Worm (Caenorhabditis elegans) whole organism, late embryonic: ENCODE measurements around the gene T08G2.2.

Experiments
- K02D7.2 ChIP-seq: sonication (generic microtip); optimal IDR thresholded peaks from 2 replicates; lab custom pipeline; 2017; ENCODE audit warnings: mild to moderate bottlenecking, missing genetic modification characterization, missing compliant biosample characterization
- ahr-1 ChIP-seq: sonication (generic microtip); optimal IDR thresholded peaks from 2 replicates; lab custom pipeline; 2016; ENCODE audit warnings: missing genetic modification characterization, missing compliant biosample characterization
- ama-1 ChIP-seq: fragments of 150-350 bp; optimal IDR thresholded peaks from 2 replicates; lab custom pipeline; 2014
- ceh-2 ChIP-seq: sonication (generic microtip); optimal IDR thresholded peaks from 2 replicates; lab custom pipeline; 2016; ENCODE audit warnings: missing genotype, missing genetic modification characterization, missing compliant biosample characterization
- ceh-22 ChIP-seq: sonication (generic microtip); optimal IDR thresholded peaks from 2 replicates; lab custom pipeline; 2017; ENCODE audit warnings: missing biosample characterization, missing genetic modification characterization
- ceh-48 ChIP-seq: sonication (generic microtip); optimal IDR thresholded peaks from 2 replicates; lab custom pipeline; 2016; ENCODE audit warnings: missing genetic modification characterization, inconsistent platforms, missing compliant biosample characterization
- ceh-9 ChIP-seq: sonication (generic microtip); optimal IDR thresholded peaks from 2 replicates; lab custom pipeline; 2016; ENCODE audit warnings: mild to moderate bottlenecking, missing genetic modification characterization, inconsistent platforms, missing compliant biosample characterization
- dmd-4 ChIP-seq: sonication (generic microtip); optimal IDR thresholded peaks from 2 replicates; lab custom pipeline; 2016; ENCODE audit warnings: borderline replicate concordance, missing genetic modification characterization, missing compliant biosample characterization
- dve-1 ChIP-seq: sonication (generic microtip); optimal IDR thresholded peaks from 2 replicates; lab custom pipeline; 2017; ENCODE audit warnings: antibody characterized with exemption, mild to moderate bottlenecking, missing genetic modification characterization, missing compliant biosample characterization
- elt-4 ChIP-seq: sonication (generic microtip); optimal IDR thresholded peaks from 2 replicates; lab custom pipeline; 2016; ENCODE audit warnings: missing genetic modification characterization, missing compliant biosample characterization
- fkh-10 ChIP-seq: fragments of 150-350 bp; optimal IDR thresholded peaks from 2 replicates; lab custom pipeline; 2014; ENCODE audit warnings: missing biosample characterization, missing genetic modification reagents, missing genetic modification characterization
- npax-4 ChIP-seq: sonication (generic microtip); optimal IDR thresholded peaks from 2 replicates; lab custom pipeline; 2016; ENCODE audit warnings: missing genetic modification characterization, missing compliant biosample characterization
- pqm-1 ChIP-seq: sonication (generic microtip); optimal IDR thresholded peaks from 2 replicates; lab custom pipeline; 2016; ENCODE audit warnings: missing genetic modification characterization, missing compliant biosample characterization
- tbx-2 ChIP-seq: sonication (generic microtip); optimal IDR thresholded peaks from 2 replicates; lab custom pipeline; 2016; ENCODE audit warnings: missing genetic modification characterization, missing compliant biosample characterization

ce11 chrX:17235749-17236561 is 26.8 kb upstream of the T08G2.2 start, which contains the start of gene dhs-30:
- no peak for TF ChIP-seq ceh-48 (tag; lab: Kevin White, UChicago)
- TF ChIP-seq ceh-2 = no peak
- TF ChIP-seq elt-4 = no peak
- no peak for TF ChIP-seq ama-1 (lab: Kevin White, UChicago)
- no peak for TF ChIP-seq tbx-2 (tag; lab: Kevin White, UChicago)
- TF ChIP-seq fkh-10 (GFP tag; lab: Kevin White, UChicago) = no peak
- no peak for TF ChIP-seq K02D7.2 (tag; lab: Kevin White, UChicago)
- TF ChIP-seq ceh-22 (tag; lab: Kevin White, UChicago) = no peak
- no peak for TF ChIP-seq npax-4
- no peak for TF ChIP-seq ceh-9 (tag; lab: Kevin White, UChicago)
- TF ChIP-seq dve-1 (tag; lab: Kevin White, UChicago) = no peak
- TF ChIP-seq pqm-1 (tag; lab: Kevin White, UChicago) = no peak
- no peak for TF ChIP-seq ahr-1 (tag; lab: Kevin White, UChicago)
- TF ChIP-seq dmd-4 = no peak
